Fruit fly (Drosophila melanogaster) whole organism, embryonic: ENCODE results near the gene Tango9.
A peak's percentile ranks its signal among the peaks of the same experiment; 100 is the strongest.

Experiments
- ATbp ChIP-seq: fragments of 200-800 bp; sonication (Bioruptor generic); optimal IDR thresholded peaks from 2 replicates; lab custom pipeline; 2017; ENCODE audit warnings: missing biosample characterization, mild to moderate bottlenecking, missing genetic modification characterization, missing genetic modification reagents
- BEAF-32 ChIP-seq: fragments of 200-800 bp; sonication (Bioruptor generic); optimal IDR thresholded peaks from 3 replicates; lab custom pipeline; 2017; ENCODE audit warnings: missing biosample characterization, missing genetic modification characterization, mild to moderate bottlenecking, moderate library complexity, missing genetic modification reagents
- C15 ChIP-seq: fragments of 200-800 bp; sonication (Bioruptor generic); IDR thresholded peaks from 3 replicates; pipeline ENCODE4 v1.3.6; 2022; ENCODE audit warnings: missing biosample characterization, missing genetic modification characterization
- CG10321 ChIP-seq: fragments of 200-800 bp; sonication (Bioruptor generic); IDR thresholded peaks from 2 replicates; pipeline ENCODE4 v1.3.6; 2022; ENCODE audit warnings: missing biosample characterization, missing genetic modification characterization
- CG10431 ChIP-seq: fragments of 200-800 bp; sonication (Bioruptor generic); optimal IDR thresholded peaks from 3 replicates; lab custom pipeline; 2018; ENCODE audit warnings: missing biosample characterization, mild to moderate bottlenecking, missing genetic modification characterization
- CG10979 ChIP-seq: fragments of 200-800 bp; sonication (Bioruptor generic); optimal IDR thresholded peaks from 2 replicates; lab custom pipeline; 2018; ENCODE audit warnings: missing biosample characterization, mild to moderate bottlenecking, missing genetic modification characterization, moderate library complexity
- CG12071 ChIP-seq: fragments of 200-800 bp; sonication (Bioruptor generic); optimal IDR thresholded peaks from 3 replicates; lab custom pipeline; 2018; ENCODE audit warnings: missing biosample characterization, mild to moderate bottlenecking, missing genetic modification characterization
- CG12155 ChIP-seq: fragments of 200-800 bp; sonication (Bioruptor generic); optimal IDR thresholded peaks from 3 replicates; lab custom pipeline; 2016; ENCODE audit warnings: missing biosample characterization, missing genetic modification characterization
- CG1233 ChIP-seq: fragments of 200-800 bp; sonication (Bioruptor generic); optimal IDR thresholded peaks from 4 replicates; lab custom pipeline; 2018; ENCODE audit warnings: missing biosample characterization, mild to moderate bottlenecking, missing genetic modification characterization
- CG13894 ChIP-seq: fragments of 200-800 bp; sonication (Bioruptor generic); optimal IDR thresholded peaks from 3 replicates; lab custom pipeline; 2018; ENCODE audit warnings: missing biosample characterization, mild to moderate bottlenecking, missing genetic modification characterization, moderate library complexity
- CG14014 ChIP-seq: fragments of 200-800 bp; sonication (Bioruptor generic); IDR thresholded peaks from 2 replicates; pipeline ENCODE4 v1.3.6; 2022; ENCODE audit warnings: missing biosample characterization, missing genetic modification characterization
- CG14441 ChIP-seq: fragments of 200-800 bp; sonication (Bioruptor generic); IDR thresholded peaks from 2 replicates; pipeline ENCODE4 v1.3.6; 2022; ENCODE audit warnings: missing biosample characterization, missing genetic modification characterization
- CG14710 ChIP-seq: fragments of 200-800 bp; sonication (Bioruptor generic); optimal IDR thresholded peaks from 3 replicates; lab custom pipeline; 2019; ENCODE audit warnings: missing biosample characterization, mild to moderate bottlenecking, missing genetic modification characterization, moderate library complexity
- CG17359 ChIP-seq: fragments of 200-800 bp; sonication (Bioruptor generic); optimal IDR thresholded peaks from 3 replicates; lab custom pipeline; 2018; ENCODE audit warnings: missing biosample characterization, mild to moderate bottlenecking, missing genetic modification characterization, moderate library complexity
- CG17612 ChIP-seq: fragments of 200-800 bp; sonication (Bioruptor generic); IDR thresholded peaks from 2 replicates; pipeline ENCODE4 v1.3.6; 2022; ENCODE audit warnings: missing biosample characterization, missing genetic modification characterization
- CG18764 ChIP-seq: fragments of 200-800 bp; sonication (Bioruptor generic); optimal IDR thresholded peaks from 3 replicates; lab custom pipeline; 2016; ENCODE audit warnings: missing biosample characterization, missing genetic modification characterization
- CG2120 ChIP-seq: fragments of 200-800 bp; sonication (Bioruptor generic); optimal IDR thresholded peaks from 3 replicates; lab custom pipeline; 2016; ENCODE audit warnings: missing biosample characterization, missing genetic modification characterization
- CG32532 ChIP-seq: fragments of 200-800 bp; sonication (Bioruptor generic); IDR thresholded peaks from 2 replicates; pipeline ENCODE4 v1.3.6; 2022; ENCODE audit warnings: missing biosample characterization, missing genetic modification characterization
- CG4404 ChIP-seq: fragments of 200-800 bp; sonication (Bioruptor generic); IDR thresholded peaks from 2 replicates; pipeline ENCODE4 v1.3.6; 2022; ENCODE audit warnings: missing biosample characterization, missing genetic modification characterization
- CG4730 ChIP-seq: fragments of 200-800 bp; sonication (Bioruptor generic); IDR thresholded peaks from 2 replicates; pipeline ENCODE4 v1.3.6; 2022; ENCODE audit warnings: missing biosample characterization, missing genetic modification characterization
- CG6765 ChIP-seq: fragments of 200-800 bp; sonication (Bioruptor generic); optimal IDR thresholded peaks from 3 replicates; lab custom pipeline; 2017; ENCODE audit warnings: missing biosample characterization, mild to moderate bottlenecking, missing genetic modification characterization
- CG9437 ChIP-seq: fragments of 200-800 bp; sonication (Bioruptor generic); optimal IDR thresholded peaks from 2 replicates; lab custom pipeline; 2018; ENCODE audit warnings: missing biosample characterization, mild to moderate bottlenecking, missing genetic modification characterization
- CG9876 ChIP-seq: fragments of 200-800 bp; sonication (Bioruptor generic); optimal IDR thresholded peaks from 2 replicates; lab custom pipeline; 2016; ENCODE audit warnings: missing biosample characterization, missing genetic modification characterization
- CrebB ChIP-seq: fragments of 200-800 bp; sonication (Bioruptor generic); optimal IDR thresholded peaks from 3 replicates; lab custom pipeline; 2018; ENCODE audit warnings: missing biosample characterization, mild to moderate bottlenecking, missing genetic modification characterization
- Dad ChIP-seq: fragments of 200-800 bp; sonication (Bioruptor generic); optimal IDR thresholded peaks from 3 replicates; lab custom pipeline; 2016; ENCODE audit warnings: missing biosample characterization, missing genetic modification characterization
- Hey ChIP-seq: fragments of 200-800 bp; sonication (Bioruptor generic); optimal IDR thresholded peaks from 3 replicates; lab custom pipeline; 2018; ENCODE audit warnings: missing biosample characterization, mild to moderate bottlenecking, missing genetic modification characterization
- Hmx ChIP-seq: fragments of 200-800 bp; sonication (Bioruptor generic); optimal IDR thresholded peaks from 2 replicates; lab custom pipeline; 2016; ENCODE audit warnings: missing biosample characterization, missing genetic modification characterization
- Max ChIP-seq: fragments of 200-800 bp; sonication (Bioruptor generic); optimal IDR thresholded peaks from 2 replicates; lab custom pipeline; 2016; ENCODE audit warnings: missing biosample characterization, mild to moderate bottlenecking, missing genetic modification characterization
- Med ChIP-seq: fragments of 200-800 bp; sonication (Bioruptor generic); peaks from one replicate; lab custom pipeline; 2016; ENCODE audit warnings: missing biosample characterization, missing genetic modification characterization, mild to moderate bottlenecking, inconsistent platforms, moderate library complexity
- NK7.1 ChIP-seq: fragments of 200-800 bp; sonication (Bioruptor generic); optimal IDR thresholded peaks from 3 replicates; lab custom pipeline; 2016; ENCODE audit warnings: missing biosample characterization, missing genetic modification characterization
- PHDP ChIP-seq: fragments of 200-800 bp; sonication (Bioruptor generic); optimal IDR thresholded peaks from 3 replicates; lab custom pipeline; 2018; ENCODE audit warnings: missing biosample characterization, mild to moderate bottlenecking, missing genetic modification characterization, moderate library complexity
- Rfx ChIP-seq: fragments of 200-800 bp; sonication (Bioruptor generic); IDR thresholded peaks from 2 replicates; pipeline ENCODE4 v1.3.6; 2022; ENCODE audit warnings: missing biosample characterization, missing genetic modification characterization
- Rx ChIP-seq: fragments of 200-800 bp; sonication (Bioruptor generic); IDR thresholded peaks from 2 replicates; pipeline ENCODE4 v1.3.6; 2022; ENCODE audit warnings: missing biosample characterization, missing genetic modification characterization
- Spps ChIP-seq: fragments of 200-800 bp; sonication (Bioruptor generic); optimal IDR thresholded peaks from 2 replicates; lab custom pipeline; 2018; ENCODE audit warnings: missing biosample characterization, mild to moderate bottlenecking, missing genetic modification characterization
- Vsx1 ChIP-seq: fragments of 200-800 bp; sonication (Bioruptor generic); optimal IDR thresholded peaks from 2 replicates; lab custom pipeline; 2017; ENCODE audit warnings: missing biosample characterization, mild to moderate bottlenecking, missing genetic modification characterization, missing genetic modification reagents
- YL-1 ChIP-seq: fragments of 200-800 bp; sonication (Bioruptor generic); optimal IDR thresholded peaks from 3 replicates; lab custom pipeline; 2017; ENCODE audit warnings: missing biosample characterization, mild to moderate bottlenecking, missing genetic modification characterization
- ap ChIP-seq: fragments of 200-800 bp; sonication (Bioruptor generic); IDR thresholded peaks from 2 replicates; pipeline ENCODE4 v1.3.6; 2022; ENCODE audit warnings: missing biosample characterization, missing genetic modification characterization
- bowl ChIP-seq: fragments of 200-800 bp; sonication (Bioruptor generic); IDR thresholded peaks from 2 replicates; pipeline ENCODE4 v1.3.6; 2022; ENCODE audit warnings: missing biosample characterization, missing genetic modification characterization
- grn ChIP-seq: fragments of 200-800 bp; sonication (Bioruptor generic); optimal IDR thresholded peaks from 3 replicates; lab custom pipeline; 2017; ENCODE audit warnings: missing biosample characterization, missing genetic modification characterization
- hkb ChIP-seq, 2 experiments: fragments of 200-800 bp in 1 of 2; fragments of >200 bp in 1 of 2; sonication (Bioruptor generic) in 1 of 2; IDR thresholded peaks in 1 of 2; optimal IDR thresholded peaks in 1 of 2; 2 replicates each; pipeline versions ENCODE4 v1.3.6 to Lab custom; 2017 to 2022; ENCODE audit warnings: missing biosample characterization in 1 of 2, missing genetic modification characterization in 1 of 2
- lab ChIP-seq: fragments of 200-800 bp; sonication (Bioruptor generic); optimal IDR thresholded peaks from 3 replicates; lab custom pipeline; 2017; ENCODE audit warnings: missing biosample characterization, missing genetic modification characterization, mild to moderate bottlenecking, moderate library complexity, missing genetic modification reagents
- row ChIP-seq: fragments of 200-800 bp; sonication (Bioruptor generic); IDR thresholded peaks from 3 replicates; pipeline ENCODE4 v1.3.6; 2022; ENCODE audit warnings: missing biosample characterization, missing genetic modification characterization
- sr ChIP-seq: fragments of 200-800 bp; sonication (Bioruptor generic); IDR thresholded peaks from 3 replicates; pipeline ENCODE4 v1.3.6; 2022; ENCODE audit warnings: missing biosample characterization, missing genetic modification characterization
- unpg ChIP-seq: fragments of 200-800 bp; sonication (Bioruptor generic); optimal IDR thresholded peaks from 3 replicates; lab custom pipeline; 2018; ENCODE audit warnings: missing biosample characterization, mild to moderate bottlenecking, missing genetic modification characterization, moderate library complexity
- usp ChIP-seq: fragments of >200 bp; optimal IDR thresholded peaks from 2 replicates; lab custom pipeline; 2017; ENCODE audit warnings: missing biosample characterization, missing genetic modification characterization
- wdn ChIP-seq: fragments of 200-800 bp; sonication (Bioruptor generic); IDR thresholded peaks from 2 replicates; pipeline ENCODE4 v1.3.6; 2022; ENCODE audit warnings: missing biosample characterization, missing genetic modification characterization
- wor ChIP-seq: fragments of 200-800 bp; sonication (Bioruptor generic); IDR thresholded peaks from 2 replicates; pipeline ENCODE4 v1.3.6; 2022; ENCODE audit warnings: missing biosample characterization, missing genetic modification characterization

Gene Tango9

dm6 chr3R:11992934-11993670, 18.4 kb upstream of the Tango9 start, which contains the start of gene mfas (continued):
- TF ChIP-seq CG12155 (GFP tag; lab: Kevin White, UChicago) (no peak), Dad (GFP tag; lab: Kevin White, UChicago) (no peak), unpg (GFP tag; lab: Kevin White, UChicago) (peak; percentile 25), CG18764 (no peak), CG14014 (no peak; the same call in 1 of the 2 replicates), sr (GFP tag; lab: Robert Waterston, UW) (no peak), CG10321 (GFP tag; lab: Robert Waterston, UW) (no peak), BEAF-32 (GFP tag; lab: Kevin White, UChicago) (no peak), hkb (optimal IDR thresholded peaks at IDR 0.05; lab: Kevin White, UChicago) (no peak), hkb (GFP tag; IDR thresholded peaks at IDR 0.05; lab: Robert Waterston, UW) (peak; percentile 47), CG14441 (GFP tag; lab: Robert Waterston, UW) (no peak), CG32532 (GFP tag; lab: Robert Waterston, UW) (no peak; the same call in 1 of the 2 replicates), CG9876 (GFP tag; lab: Kevin White, UChicago) (no peak), CrebB (tag; lab: Kevin White, UChicago) (no peak), CG10431 (GFP tag; lab: Kevin White, UChicago) (peak; percentile 20), CG14710 (tag; lab: Kevin White, UChicago) (no peak), CG10979 (tag; lab: Kevin White, UChicago) (no peak), Hmx (GFP tag; lab: Kevin White, UChicago) (no peak), CG13894 (no peak), CG17612 (GFP tag; lab: Robert Waterston, UW) (no peak), CG1233 (GFP tag; lab: Kevin White, UChicago) (no peak), Rx (no peak), CG9437 (GFP tag; lab: Kevin White, UChicago) (peak; percentile 1), usp (GFP tag; lab: Kevin White, UChicago) (no peak), CG4730 (GFP tag; lab: Robert Waterston, UW) (no peak), bowl (GFP tag; lab: Robert Waterston, UW) (no peak), Spps (tag; lab: Kevin White, UChicago) (no peak), CG2120 (GFP tag; lab: Kevin White, UChicago) (no peak), wor (GFP tag; lab: Robert Waterston, UW) (no peak), Vsx1 (GFP tag; lab: Kevin White, UChicago) (no peak), Hey (tag; lab: Kevin White, UChicago) (no peak), YL-1 (GFP tag; lab: Kevin White, UChicago) (no peak), Max (GFP tag; lab: Kevin White, UChicago) (no peak), NK7.1 (GFP tag; lab: Kevin White, UChicago) (no peak), ap (GFP tag; lab: Robert Waterston, UW) (no peak), row (GFP tag; lab: Robert Waterston, UW) (no peak), CG6765 (no peak)

dm6 chr3R:11991538-11992164, 16.9 kb upstream of the Tango9 start:
- TF ChIP-seq wdn (GFP tag; lab: Robert Waterston, UW) (no peak), PHDP (tag; lab: Kevin White, UChicago) (peak; percentile 5), lab (GFP tag; lab: Kevin White, UChicago) (peak; percentile 5), Med (GFP tag; lab: Kevin White, UChicago) (peak; percentile 45), CG13894 (no peak), CG4404 (GFP tag; lab: Robert Waterston, UW) (no peak), C15 (GFP tag; lab: Robert Waterston, UW) (0 out of 3 replicates have a peak, but pooled peaks have one; percentile 30), CG12071 (peak; percentile 10), ATbp (GFP tag; lab: Kevin White, UChicago) (peak; percentile 52), Rfx (0 out of 2 replicates have a peak, but pooled peaks have one; percentile 20), grn (no peak), CG17359 (tag; lab: Kevin White, UChicago) (no peak)
- TF ChIP-seq, all 482 proteins: peak for 7
